Worm (Caenorhabditis elegans) whole organism, mixed stage, embryonic: ENCODE results near the gene C10A4.10.

Experiments used
- M03D4.4 ChIP-seq: sonication (generic microtip); optimal IDR thresholded peaks from 2 replicates; lab custom pipeline; 2017; ENCODE audit warnings: mild to moderate bottlenecking, missing genetic modification characterization, missing compliant biosample characterization
- bed-3 ChIP-seq: fragments of 200-800 bp; sonication (Bioruptor generic); optimal IDR thresholded peaks from 3 replicates; lab custom pipeline; 2018; ENCODE audit warnings: mild to moderate bottlenecking, missing genetic modification characterization, moderate library complexity, missing compliant biosample characterization
- blmp-1 ChIP-seq: fragments of 150-350 bp; optimal IDR thresholded peaks from 2 replicates; lab custom pipeline; 2014; ENCODE audit warnings: missing biosample characterization, missing genetic modification characterization
- ceh-39 ChIP-seq: fragments of 150-350 bp; optimal IDR thresholded peaks from 2 replicates; lab custom pipeline; 2014; ENCODE audit warnings: missing biosample characterization, missing genetic modification characterization
- ceh-83 ChIP-seq: fragments of 200-800 bp; sonication (Bioruptor generic); optimal IDR thresholded peaks from 2 replicates; lab custom pipeline; 2018; ENCODE audit warnings: mild to moderate bottlenecking, missing genetic modification characterization, missing compliant biosample characterization
- ces-1 ChIP-seq: fragments of 150-350 bp; optimal IDR thresholded peaks from 2 replicates; lab custom pipeline; 2014; ENCODE audit warnings: missing biosample characterization, missing genetic modification reagents, missing genetic modification characterization
- cnd-1 ChIP-seq: fragments of 200-800 bp; sonication (Bioruptor generic); optimal IDR thresholded peaks from 2 replicates; lab custom pipeline; 2018; ENCODE audit warnings: mild to moderate bottlenecking, missing genetic modification characterization, missing compliant biosample characterization
- drap-1 ChIP-seq: fragments of 200-800 bp; sonication (Bioruptor generic); optimal IDR thresholded peaks from 3 replicates; lab custom pipeline; 2018; ENCODE audit warnings: mild to moderate bottlenecking, missing genetic modification characterization, missing compliant biosample characterization
- elt-1 ChIP-seq: sonication (generic microtip); optimal IDR thresholded peaks from 2 replicates; lab custom pipeline; 2017; ENCODE audit warnings: missing genetic modification characterization, mild to moderate bottlenecking, missing compliant biosample characterization, antibody characterized with exemption, moderate library complexity, borderline replicate concordance; ENCODE audit not compliant: insufficient read depth
- ham-2 ChIP-seq: fragments of 200-800 bp; sonication (Bioruptor generic); optimal IDR thresholded peaks from 2 replicates; lab custom pipeline; 2018; ENCODE audit warnings: mild to moderate bottlenecking, missing genetic modification characterization, missing compliant biosample characterization
- hlh-1 ChIP-seq: fragments of 150-350 bp; optimal IDR thresholded peaks from 2 replicates; lab custom pipeline; 2014; ENCODE audit warnings: missing biosample characterization, missing genetic modification reagents, missing genetic modification characterization
- lin-13 ChIP-seq: fragments of 150-350 bp; optimal IDR thresholded peaks from 2 replicates; lab custom pipeline; 2014; ENCODE audit warnings: missing biosample characterization, missing genetic modification characterization
- lsy-2 ChIP-seq: fragments of 150-350 bp; optimal IDR thresholded peaks from 2 replicates; lab custom pipeline; 2014; ENCODE audit warnings: missing biosample characterization, missing genetic modification characterization
- mab-5 ChIP-seq: fragments of 150-350 bp; optimal IDR thresholded peaks from 2 replicates; lab custom pipeline; 2014; ENCODE audit warnings: missing biosample characterization, missing genetic modification characterization
- mep-1 ChIP-seq: fragments of 150-350 bp; optimal IDR thresholded peaks from 2 replicates; lab custom pipeline; 2017; ENCODE audit warnings: missing biosample characterization, missing genetic modification reagents, missing genetic modification characterization, inconsistent platforms
- mls-2 ChIP-seq: sonication (generic microtip); optimal IDR thresholded peaks from 2 replicates; lab custom pipeline; 2016; ENCODE audit warnings: mild to moderate bottlenecking, missing genetic modification characterization, moderate library complexity, missing compliant biosample characterization
- nhr-12 ChIP-seq: fragments of 150-350 bp; optimal IDR thresholded peaks from 2 replicates; lab custom pipeline; 2014; ENCODE audit warnings: missing biosample characterization, missing genetic modification characterization
- nhr-2 ChIP-seq: fragments of 150-350 bp; optimal IDR thresholded peaks from 2 replicates; lab custom pipeline; 2014; ENCODE audit warnings: missing biosample characterization, missing genetic modification characterization
- nhr-237 ChIP-seq: fragments of 150-350 bp; optimal IDR thresholded peaks from 2 replicates; lab custom pipeline; 2014; ENCODE audit warnings: missing biosample characterization, missing genetic modification characterization
- nhr-28 ChIP-seq: fragments of 150-350 bp; optimal IDR thresholded peaks from 2 replicates; lab custom pipeline; 2014; ENCODE audit warnings: missing biosample characterization, missing genetic modification characterization
- nhr-76 ChIP-seq: sonication (generic microtip); optimal IDR thresholded peaks from 2 replicates; lab custom pipeline; 2017; ENCODE audit warnings: missing biosample characterization, missing genetic modification characterization
- snpc-4 ChIP-seq: fragments of 150-350 bp; optimal IDR thresholded peaks from 2 replicates; lab custom pipeline; 2014; ENCODE audit warnings: missing biosample characterization, missing genetic modification characterization
- sptf-1 ChIP-seq: sonication (generic microtip); optimal IDR thresholded peaks from 2 replicates; lab custom pipeline; 2017; ENCODE audit warnings: mild to moderate bottlenecking, missing genetic modification characterization, moderate library complexity, missing compliant biosample characterization
- tbx-8 ChIP-seq: fragments of 200-800 bp; sonication (Bioruptor generic); optimal IDR thresholded peaks from 2 replicates; lab custom pipeline; 2018; ENCODE audit warnings: mild to moderate bottlenecking, missing genetic modification characterization, moderate library complexity, missing compliant biosample characterization
- unc-120 ChIP-seq: sonication (generic microtip); optimal IDR thresholded peaks from 2 replicates; lab custom pipeline; 2017; ENCODE audit warnings: missing genetic modification characterization, missing compliant biosample characterization; ENCODE audit not compliant: poor library complexity, severe bottlenecking
- unc-39 ChIP-seq: fragments of 150-350 bp; optimal IDR thresholded peaks from 2 replicates; lab custom pipeline; 2014; ENCODE audit warnings: missing biosample characterization, missing genetic modification characterization
- unc-62 ChIP-seq: fragments of 150-350 bp; optimal IDR thresholded peaks from 2 replicates; lab custom pipeline; 2014; ENCODE audit warnings: missing biosample characterization, missing genetic modification reagents, missing genetic modification characterization
- zip-8 ChIP-seq: fragments of 150-350 bp; optimal IDR thresholded peaks from 2 replicates; lab custom pipeline; 2014; ENCODE audit warnings: missing biosample characterization, missing genetic modification characterization

Gene C10A4.10

DNA sequence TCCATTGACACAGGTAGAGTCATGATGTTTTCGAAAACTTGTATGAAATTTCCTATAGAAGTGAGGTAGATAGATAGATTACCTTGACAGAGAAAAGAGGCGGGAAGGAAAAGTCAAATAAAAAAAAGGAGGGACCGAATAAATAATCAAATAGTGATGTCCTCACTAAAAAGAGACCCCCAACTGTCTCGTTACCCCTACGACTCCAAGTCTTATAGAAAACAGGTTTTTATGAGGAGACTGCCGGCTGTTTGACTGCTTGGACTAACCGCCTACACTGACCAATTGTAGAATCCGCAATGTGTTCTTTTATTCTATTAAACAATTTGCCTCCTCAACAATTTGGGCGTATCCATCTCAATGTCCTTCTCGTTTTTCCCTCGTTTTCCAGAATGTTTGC is 39.3 kb downstream of the C10A4.10 start, which contains the start of gene C01C10.2:
Gene C01C10.2, minus strand, starts transcription at position 170 of the 400 bp plus-strand sequence.
- no peak for TF ChIP-seq hlh-1 (tag; lab: Kevin White, UChicago)
- peak; percentile 21 for TF ChIP-seq ces-1 (GFP tag; lab: Kevin White, UChicago)
- TF ChIP-seq, all 35 proteins: peak for 1

DNA sequence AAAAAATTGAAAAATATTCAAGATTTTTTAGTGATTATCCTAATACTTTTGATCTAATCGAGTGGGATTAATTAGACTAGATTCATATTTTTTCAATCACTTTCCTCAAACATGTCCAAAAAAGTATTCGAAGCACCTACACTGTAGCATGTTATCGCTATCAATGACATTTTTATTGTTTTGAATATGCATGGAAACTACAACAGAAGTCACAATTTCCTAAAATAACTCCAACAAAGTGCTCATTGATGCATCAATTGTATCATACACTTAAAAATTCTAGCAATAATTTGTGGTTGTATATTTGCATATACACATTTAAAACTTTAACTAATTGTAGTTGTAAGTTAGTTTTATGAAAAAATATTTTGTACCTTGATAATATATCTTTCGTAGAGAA is 41.4 kb downstream of the C10A4.10 start:
- TF ChIP-seq mep-1 (tag; lab: Kevin White, UChicago) (no peak), bed-3 (no peak), nhr-76 (tag; lab: Kevin White, UChicago) (no peak), nhr-237 (tag; lab: Kevin White, UChicago) (no peak), nhr-2 (tag; lab: Kevin White, UChicago) (no peak), mab-5 (tag; lab: Kevin White, UChicago) (no peak), snpc-4 (tag; lab: Kevin White, UChicago) (no peak), unc-62 (GFP tag; lab: Kevin White, UChicago) (no peak), lin-13 (tag; lab: Kevin White, UChicago) (no peak), mls-2 (tag; lab: Kevin White, UChicago) (no peak), M03D4.4 (tag; lab: Kevin White, UChicago) (no peak)

DNA sequence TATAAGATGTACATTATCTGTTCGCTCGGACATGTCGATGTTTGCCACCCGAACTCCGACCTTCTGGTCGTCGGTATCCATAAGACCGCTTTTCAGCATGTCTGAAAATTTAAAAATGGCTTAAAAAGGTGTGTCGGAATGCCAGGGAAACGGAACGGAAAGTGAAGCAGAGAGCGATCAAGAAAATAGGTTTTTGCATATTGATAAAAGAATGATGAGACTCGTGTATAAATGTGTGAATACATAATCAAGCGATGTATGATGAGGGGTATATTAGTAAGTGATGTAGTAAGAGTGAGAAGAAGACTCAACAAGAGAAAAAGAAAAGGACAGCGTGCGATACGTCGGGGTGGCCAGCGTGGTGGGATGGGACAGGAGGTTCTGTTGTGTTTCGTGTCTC is 43.8 kb downstream of the C10A4.10 start, which contains the start of gene acl-12:
Gene acl-12, minus strand, starts transcription at position 101 of the 400 bp plus-strand sequence.
- peak; percentile 0 for TF ChIP-seq unc-62 (GFP tag; lab: Kevin White, UChicago)
- peak; percentile 13 for TF ChIP-seq mls-2 (tag; lab: Kevin White, UChicago)
- no peak for TF ChIP-seq mab-5 (tag; lab: Kevin White, UChicago)
- TF ChIP-seq hlh-1 (tag; lab: Kevin White, UChicago), result peak; percentile 50

DNA sequence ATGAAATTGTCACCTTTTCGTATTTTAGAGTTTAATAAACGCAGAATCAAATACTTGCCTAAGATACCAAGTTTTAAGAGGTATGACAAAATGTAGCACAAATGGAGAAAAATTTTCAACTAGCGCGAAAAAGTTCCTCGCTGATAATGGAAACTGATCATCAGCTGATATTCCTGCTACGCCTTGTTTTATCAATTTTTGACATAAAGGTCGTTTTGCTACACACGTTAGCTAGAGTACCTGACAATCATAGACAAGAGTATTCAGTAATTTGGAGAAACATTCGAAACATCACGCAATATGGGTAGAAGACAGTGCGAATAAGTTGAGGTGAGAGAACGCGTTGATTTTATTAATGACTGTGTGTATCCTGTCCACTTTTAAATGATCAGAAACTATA is 47.0 kb downstream of the C10A4.10 start:
- TF ChIP-seq snpc-4 (tag; lab: Kevin White, UChicago) (no peak), zip-8 (tag; lab: Kevin White, UChicago) (no peak), unc-120 (tag; lab: Kevin White, UChicago) (no peak), unc-39 (tag; lab: Kevin White, UChicago) (no peak), hlh-1 (tag; lab: Kevin White, UChicago) (no peak), mls-2 (tag; lab: Kevin White, UChicago) (no peak), drap-1 (GFP tag; lab: Kevin White, UChicago) (no peak), lsy-2 (tag; lab: Kevin White, UChicago) (no peak), ham-2 (no peak), unc-62 (GFP tag; lab: Kevin White, UChicago) (no peak), mab-5 (tag; lab: Kevin White, UChicago) (no peak), cnd-1 (tag; lab: Kevin White, UChicago) (no peak), elt-1 (tag; lab: Kevin White, UChicago) (no peak), bed-3 (no peak), ceh-83 (no peak), nhr-12 (tag; lab: Kevin White, UChicago) (no peak), blmp-1 (no peak), tbx-8 (GFP tag; lab: Kevin White, UChicago) (no peak), ceh-39 (tag; lab: Kevin White, UChicago) (no peak)

DNA sequence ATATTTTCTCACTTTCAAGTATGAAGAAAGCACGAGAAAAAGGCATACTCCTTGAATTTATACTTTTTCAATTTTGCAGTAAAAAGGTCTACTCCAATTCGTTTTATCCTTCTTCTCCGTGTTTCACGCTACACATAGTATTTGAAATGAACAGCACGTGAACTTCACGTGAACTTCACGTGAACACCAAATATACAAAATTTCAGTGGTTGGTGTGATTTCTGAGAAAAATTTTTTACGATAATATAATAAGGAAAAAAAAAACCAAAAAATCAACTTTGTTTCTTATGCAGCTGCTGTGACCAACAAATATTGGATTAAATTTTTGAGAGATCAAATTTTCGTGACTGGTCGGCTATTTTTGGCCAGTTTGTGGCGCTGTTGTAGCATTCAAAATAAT is 47.8 kb downstream of the C10A4.10 start:
- no peak for TF ChIP-seq M03D4.4 (tag; lab: Kevin White, UChicago)
- no peak for TF ChIP-seq ceh-83
- no peak for TF ChIP-seq nhr-28 (tag; lab: Kevin White, UChicago)
- no peak for TF ChIP-seq nhr-237 (tag; lab: Kevin White, UChicago)
- TF ChIP-seq unc-62 (GFP tag; lab: Kevin White, UChicago), result no peak

DNA sequence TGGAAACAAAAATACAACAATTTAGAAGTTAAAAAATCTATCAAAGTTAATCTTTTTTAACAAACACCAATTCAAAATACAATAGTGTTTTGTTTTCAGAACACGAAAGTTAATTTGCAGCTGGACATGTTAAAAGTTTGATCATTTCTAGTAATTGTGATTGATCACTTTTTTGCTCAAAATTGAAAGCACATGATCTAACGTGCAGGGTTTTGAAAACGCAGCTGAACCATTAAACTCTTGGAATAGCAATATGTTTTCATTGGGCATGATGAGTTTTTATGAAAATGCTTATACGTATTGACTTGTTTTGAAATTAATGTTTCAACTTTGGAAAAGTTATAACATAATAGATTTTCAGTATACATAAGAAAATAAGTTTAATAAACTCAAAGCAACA is 48.7 kb downstream of the C10A4.10 start:
- no peak for TF ChIP-seq ceh-83
- TF ChIP-seq tbx-8 (GFP tag; lab: Kevin White, UChicago), result no peak
- no peak for TF ChIP-seq sptf-1
- no peak for TF ChIP-seq ces-1 (GFP tag; lab: Kevin White, UChicago)
- no peak for TF ChIP-seq mab-5 (tag; lab: Kevin White, UChicago)
